Fruit fly (Drosophila melanogaster): ENCODE results near the gene CG14879.
A peak's percentile ranks its signal among the peaks of the same experiment; 100 is the strongest.

DNA sequence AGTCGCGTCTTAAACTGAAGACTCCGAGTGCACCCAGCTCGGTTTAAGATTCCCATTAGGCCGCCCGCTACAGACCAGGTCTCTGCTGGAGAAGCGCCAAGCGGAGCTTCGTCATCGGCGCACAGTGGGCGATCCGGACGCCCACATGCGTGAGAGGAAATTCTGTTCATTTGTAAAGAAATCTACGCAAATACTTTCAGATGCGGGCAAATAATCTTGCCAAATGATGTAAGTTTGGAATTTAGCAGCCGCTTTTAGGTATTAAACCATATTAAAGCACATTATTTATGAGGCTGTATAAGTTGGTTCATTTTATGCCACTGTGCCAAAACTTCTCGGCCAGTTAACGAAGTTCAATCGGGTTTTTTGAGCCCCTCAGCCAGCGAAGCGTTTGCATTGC lies 19.3 kb upstream of the CG14879 start, which contains the start of gene js:
- TF ChIP-seq CG34367 (tag; optimal IDR thresholded peaks at IDR 0.05) (no peak), CG10348 (GFP tag; IDR thresholded peaks at IDR 0.05) (peak; percentile 53), CG13204 (GFP tag; optimal IDR thresholded peaks at IDR 0.05) (no peak)
